Fruit fly (Drosophila melanogaster): ENCODE data around the gene Aven.

Gene Aven

DNA sequence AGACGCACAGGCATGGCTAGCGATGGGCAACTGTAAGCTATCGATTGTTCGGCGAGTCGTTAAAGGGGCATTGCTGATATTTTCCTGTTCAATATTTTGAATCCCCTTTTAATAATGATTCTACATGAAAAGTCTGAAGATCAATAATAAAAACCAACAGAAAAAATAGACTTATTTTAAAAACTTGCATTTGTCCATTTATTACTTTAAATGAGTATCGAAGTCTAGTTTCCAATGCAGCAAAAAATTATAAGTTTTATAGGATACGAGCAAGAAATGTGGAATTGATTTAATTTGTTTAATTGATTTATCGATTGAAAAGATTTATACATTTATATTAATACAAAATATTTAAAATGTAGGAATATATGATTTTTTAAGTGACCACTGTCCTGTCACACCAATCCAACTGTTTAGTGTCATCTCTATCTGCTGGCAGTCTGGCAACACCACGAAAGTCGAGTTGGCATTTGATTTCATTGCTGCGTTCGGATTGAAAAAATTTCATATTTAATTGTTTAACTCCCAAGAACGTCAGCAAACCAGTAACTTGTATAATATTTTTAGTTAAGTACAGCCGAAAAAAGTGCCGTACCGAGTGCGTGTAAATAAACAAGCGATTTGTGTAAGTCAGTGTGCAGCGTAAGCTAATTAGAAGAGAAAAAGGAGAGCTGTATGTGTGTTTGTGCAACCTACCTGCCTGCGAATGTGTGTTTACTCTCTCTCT is 33.7 kb downstream of the Aven start, which contains the start of the genes CG1824 and Sec16 (continued):
- no peak for TF ChIP-seq CG1792 (GFP tag; optimal IDR thresholded peaks at IDR 0.05)
- TF ChIP-seq schlank (tag; optimal IDR thresholded peaks at IDR 0.05) = no peak
- no peak for TF ChIP-seq salm (tag; optimal IDR thresholded peaks at IDR 0.05)
- TF ChIP-seq wdn (GFP tag; IDR thresholded peaks at IDR 0.05) = no peak
- TF ChIP-seq crol (GFP tag; IDR thresholded peaks at IDR 0.05) = no peak
- TF ChIP-seq ham (GFP tag; IDR thresholded peaks at IDR 0.05) = no peak
- TF ChIP-seq Sry-β (GFP tag; optimal IDR thresholded peaks at IDR 0.05) = peak; percentile 44
- TF ChIP-seq CG1603 (tag; optimal IDR thresholded peaks at IDR 0.05) = no peak
- TF ChIP-seq Ptx1 (GFP tag; IDR thresholded peaks at IDR 0.05) = 0 out of 2 replicates have a peak, but pooled peaks have one; percentile 36
- TF ChIP-seq Six4 (GFP tag; optimal IDR thresholded peaks at IDR 0.05) = no peak
- no peak for TF ChIP-seq br (optimal IDR thresholded peaks at IDR 0.05)
- no peak; the same call in 1 of the 2 replicates for TF ChIP-seq CG14667 (GFP tag; IDR thresholded peaks at IDR 0.05)
- no peak for TF ChIP-seq peb (GFP tag; IDR thresholded peaks at IDR 0.05)
- no peak for TF ChIP-seq Awh (GFP tag; IDR thresholded peaks at IDR 0.05)
- no peak for TF ChIP-seq gce (GFP tag; IDR thresholded peaks at IDR 0.05)
- TF ChIP-seq CG32767 (GFP tag; IDR thresholded peaks at IDR 0.05) = no peak
- TF ChIP-seq Mad (GFP tag; optimal IDR thresholded peaks at IDR 0.05) = no peak
- no peak for TF ChIP-seq CG1529 (GFP tag; optimal IDR thresholded peaks at IDR 0.05)
- TF ChIP-seq CG15601 (tag; optimal IDR thresholded peaks at IDR 0.05) = no peak
- TF ChIP-seq ewg (GFP tag; optimal IDR thresholded peaks at IDR 0.05) = peak; percentile 42
- TF ChIP-seq Kr (GFP tag; optimal IDR thresholded peaks at IDR 0.05) = no peak
- no peak for TF ChIP-seq CG17912 (GFP tag; optimal IDR thresholded peaks at IDR 0.05)
- TF ChIP-seq cato (GFP tag; optimal IDR thresholded peaks at IDR 0.05; ENCODE audit: borderline replicate concordance) = peak; percentile 22
- no peak for TF ChIP-seq TFAM (GFP tag; optimal IDR thresholded peaks at IDR 0.05)
- no peak for TF ChIP-seq bigmax (GFP tag; optimal IDR thresholded peaks at IDR 0.05)
- no peak for TF ChIP-seq CG11504 (tag; optimal IDR thresholded peaks at IDR 0.05)
- peak; percentile 78 for TF ChIP-seq row (GFP tag; IDR thresholded peaks at IDR 0.05)
- no peak for TF ChIP-seq chm (GFP tag; IDR thresholded peaks at IDR 0.05)
- TF ChIP-seq CG9797 (GFP tag; optimal IDR thresholded peaks at IDR 0.05) = peak; percentile 8
- TF ChIP-seq Fer3 (tag; optimal IDR thresholded peaks at IDR 0.05) = peak; percentile 16
- no peak for TF ChIP-seq Spps (tag; optimal IDR thresholded peaks at IDR 0.05)
- TF ChIP-seq Bgb (GFP tag; IDR thresholded peaks at IDR 0.05; ENCODE audit: partially characterized antibody) = peak; percentile 2; the same call in 1 of the 2 replicates
- peak; percentile 54 for TF ChIP-seq Abd-B (GFP tag; optimal IDR thresholded peaks at IDR 0.05)
- no peak for TF ChIP-seq CG31365 (tag; optimal IDR thresholded peaks at IDR 0.05)
- TF ChIP-seq Ets97D (GFP tag; optimal IDR thresholded peaks at IDR 0.05) = no peak
- no peak for TF ChIP-seq CG6272 (GFP tag; IDR thresholded peaks at IDR 0.05)
- no peak; the same call in 1 of the 2 replicates for TF ChIP-seq bbx (GFP tag; IDR thresholded peaks at IDR 0.05; ENCODE audit: partially characterized antibody)
- no peak for TF ChIP-seq Rx (GFP tag; IDR thresholded peaks at IDR 0.05)
- no peak for TF ChIP-seq pan (optimal IDR thresholded peaks at IDR 0.05)
- no peak for TF ChIP-seq pan (GFP tag; optimal IDR thresholded peaks at IDR 0.05 in 1 of 2, IDR thresholded peaks at IDR 0.05 in 1 of 2)
- no peak for TF ChIP-seq disco-r (GFP tag; optimal IDR thresholded peaks at IDR 0.05)
- no peak for TF ChIP-seq Atf3 (GFP tag; optimal IDR thresholded peaks at IDR 0.05)
- no peak for TF ChIP-seq jumu (GFP tag; optimal IDR thresholded peaks at IDR 0.05)
- peak; percentile 33; the same call in 1 of the 3 replicates for TF ChIP-seq Dbx (GFP tag; IDR thresholded peaks at IDR 0.05)
- TF ChIP-seq Nf-YC (tag; optimal IDR thresholded peaks at IDR 0.05) = peak; percentile 66
- TF ChIP-seq hth (optimal IDR thresholded peaks at IDR 0.05) = no peak
- TF ChIP-seq CG3407 (GFP tag; optimal IDR thresholded peaks at IDR 0.05) = no peak
- TF ChIP-seq CG10366 (GFP tag; IDR thresholded peaks at IDR 0.05) = no peak
- peak; percentile 20 for TF ChIP-seq nerfin-1 (tag; optimal IDR thresholded peaks at IDR 0.05)
- TF ChIP-seq eve (GFP tag; optimal IDR thresholded peaks at IDR 0.05) = no peak
- TF ChIP-seq Fer1 (GFP tag; optimal IDR thresholded peaks at IDR 0.05) = no peak
- no peak for TF ChIP-seq org-1 (GFP tag; optimal IDR thresholded peaks at IDR 0.05)
